Fruit fly (Drosophila melanogaster): Measurements from ENCODE around the gene eIF5B.

Gene eIF5B

DNA sequence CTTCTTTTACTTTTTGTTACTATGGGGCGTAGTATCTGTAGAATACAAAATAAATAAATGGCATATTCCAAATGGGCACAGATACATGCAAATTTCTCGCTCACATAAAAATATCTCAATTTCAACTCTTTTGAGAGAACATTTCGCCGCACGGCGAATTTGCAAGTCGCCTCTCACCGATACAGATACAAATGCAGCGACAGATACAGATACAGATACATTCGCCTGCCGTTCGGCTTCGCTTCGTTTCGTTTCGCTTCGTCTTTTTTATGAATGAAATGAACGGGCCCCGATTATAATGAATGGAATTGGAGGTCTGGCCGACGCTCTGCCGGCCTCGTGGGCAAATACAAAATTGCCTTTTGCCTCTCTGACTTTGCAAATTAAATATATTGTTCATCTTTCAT lies 40.5 kb downstream of the eIF5B start (continued):
- TF ChIP-seq trh (GFP tag; optimal IDR thresholded peaks at IDR 0.05) = no peak
- no peak for TF ChIP-seq Oaz (GFP tag; IDR thresholded peaks at IDR 0.05)
- no peak for TF ChIP-seq CG33557 (GFP tag; optimal IDR thresholded peaks at IDR 0.05)
- TF ChIP-seq CG18476 (GFP tag; optimal IDR thresholded peaks at IDR 0.05) = no peak
- peak; percentile 41 for TF ChIP-seq Med (GFP tag)
- peak; percentile 82 for TF ChIP-seq z (GFP tag; IDR thresholded peaks at IDR 0.05)
- no peak for TF ChIP-seq CG8089 (GFP tag; optimal IDR thresholded peaks at IDR 0.05)
- no peak for TF ChIP-seq CG31388 (GFP tag; optimal IDR thresholded peaks at IDR 0.05)
- peak; percentile 41 for TF ChIP-seq corto (GFP tag; optimal IDR thresholded peaks at IDR 0.05)
- TF ChIP-seq CG13894 (tag; optimal IDR thresholded peaks at IDR 0.05) = peak; percentile 100
- no peak for TF ChIP-seq usp (GFP tag; optimal IDR thresholded peaks at IDR 0.05)
- TF ChIP-seq jing (GFP tag; optimal IDR thresholded peaks at IDR 0.05) = no peak
- no peak for TF ChIP-seq Nf-YC (tag; optimal IDR thresholded peaks at IDR 0.05)
- no peak for TF ChIP-seq CG32532 (GFP tag; IDR thresholded peaks at IDR 0.05)
- no peak for TF ChIP-seq jigr1 (GFP tag; IDR thresholded peaks at IDR 0.05)
- 0 out of 3 replicates have a peak, but pooled peaks have one; percentile 23 for TF ChIP-seq CG6791 (GFP tag; IDR thresholded peaks at IDR 0.05; ENCODE audit: partially characterized antibody)
- TF ChIP-seq CG6654 (GFP tag; optimal IDR thresholded peaks at IDR 0.05) = no peak
- TF ChIP-seq Scr (GFP tag; IDR thresholded peaks at IDR 0.05; ENCODE audit: partially characterized antibody) = no peak
- TF ChIP-seq Nf-YA (GFP tag; IDR thresholded peaks at IDR 0.05) = no peak
- no peak for TF ChIP-seq CG2889 (GFP tag; IDR thresholded peaks at IDR 0.05)
- no peak for TF ChIP-seq pum (GFP tag; optimal IDR thresholded peaks at IDR 0.05)
- TF ChIP-seq ftz-f1 (GFP tag; optimal IDR thresholded peaks at IDR 0.05) = peak; percentile 28
- peak; percentile 99 for TF ChIP-seq Deaf1 (tag; optimal IDR thresholded peaks at IDR 0.05)
- TF ChIP-seq CG7556 (GFP tag; optimal IDR thresholded peaks at IDR 0.05) = no peak
- TF ChIP-seq CG17829 (tag; optimal IDR thresholded peaks at IDR 0.05) = peak; percentile 21
- TF ChIP-seq disco-r (GFP tag; optimal IDR thresholded peaks at IDR 0.05) = no peak
- no peak for TF ChIP-seq HHEX (GFP tag; optimal IDR thresholded peaks at IDR 0.05)
- TF ChIP-seq CG7271 (tag; optimal IDR thresholded peaks at IDR 0.05) = no peak
- peak; percentile 82; the same call in 1 of the 2 replicates for TF ChIP-seq Adf1 (GFP tag; IDR thresholded peaks at IDR 0.05)
- TF ChIP-seq Hr78 (GFP tag; optimal IDR thresholded peaks at IDR 0.05) = no peak
- no peak for TF ChIP-seq D (optimal IDR thresholded peaks at IDR 0.05)
- no peak for TF ChIP-seq D (GFP tag; optimal IDR thresholded peaks at IDR 0.05)
- TF ChIP-seq tup (GFP tag; optimal IDR thresholded peaks at IDR 0.05) = no peak
- no peak for TF ChIP-seq Mrtf (GFP tag; IDR thresholded peaks at IDR 0.05)
- peak; percentile 42; the same call in 1 of the 2 replicates for TF ChIP-seq crol (GFP tag; IDR thresholded peaks at IDR 0.05)
- TF ChIP-seq da (GFP tag; optimal IDR thresholded peaks at IDR 0.05) = no peak
- no peak for TF ChIP-seq Ravus (GFP tag; IDR thresholded peaks at IDR 0.05)
- no peak for TF ChIP-seq nerfin-2 (GFP tag; IDR thresholded peaks at IDR 0.05; ENCODE audit: partially characterized antibody)
- TF ChIP-seq chinmo (GFP tag; IDR thresholded peaks at IDR 0.05; ENCODE audit: partially characterized antibody) = peak; percentile 94; the same call in 2 of the 4 replicates
- no peak for TF ChIP-seq tna (GFP tag; IDR thresholded peaks at IDR 0.05; ENCODE audit: partially characterized antibody)
- TF ChIP-seq sug (tag; optimal IDR thresholded peaks at IDR 0.05) = peak; percentile 36
- no peak for TF ChIP-seq CG8290 (GFP tag; optimal IDR thresholded peaks at IDR 0.05)
- peak in 1 of 2 experiments; percentile 44 for TF ChIP-seq CG8290 (tag; optimal IDR thresholded peaks at IDR 0.05)
- TF ChIP-seq jumu (GFP tag; optimal IDR thresholded peaks at IDR 0.05) = no peak
- TF ChIP-seq org-1 (GFP tag; optimal IDR thresholded peaks at IDR 0.05) = no peak
- TF ChIP-seq exex (tag; optimal IDR thresholded peaks at IDR 0.05) = peak; percentile 14
- no peak for TF ChIP-seq CG7928 (GFP tag; optimal IDR thresholded peaks at IDR 0.05)
- no peak for TF ChIP-seq bab2 (GFP tag; optimal IDR thresholded peaks at IDR 0.05)
- no peak for TF ChIP-seq Bteb2 (GFP tag; optimal IDR thresholded peaks at IDR 0.05)
- no peak for TF ChIP-seq Atf-2 (GFP tag; optimal IDR thresholded peaks at IDR 0.05)
- TF ChIP-seq CG15601 (tag; optimal IDR thresholded peaks at IDR 0.05) = no peak
- no peak for TF ChIP-seq CG42726 (GFP tag; IDR thresholded peaks at IDR 0.05; ENCODE audit: partially characterized antibody)
